Worm (Caenorhabditis elegans) whole organism, L1 larva: Measurements from ENCODE around the gene Y45G5AM.6.

ENCODE experiments used
- C16A3.4 ChIP-seq: fragments of 150-350 bp; optimal IDR thresholded peaks from 2 replicates; lab custom pipeline; 2014; ENCODE audit warnings: missing biosample characterization, missing genetic modification characterization
- aha-1 ChIP-seq: fragments of 150-350 bp; optimal IDR thresholded peaks from 2 replicates; lab custom pipeline; 2014; ENCODE audit warnings: missing biosample characterization, missing genetic modification characterization
- blmp-1 ChIP-seq: fragments of 150-350 bp; optimal IDR thresholded peaks from 2 replicates; lab custom pipeline; 2014; ENCODE audit warnings: missing biosample characterization, missing genetic modification characterization
- ceh-63 ChIP-seq: fragments of 200-800 bp; sonication (Bioruptor generic); optimal IDR thresholded peaks from 2 replicates; lab custom pipeline; 2018; ENCODE audit warnings: mild to moderate bottlenecking, missing genetic modification characterization, missing compliant biosample characterization
- ceh-8 ChIP-seq: fragments of 200-800 bp; sonication (Bioruptor generic); optimal IDR thresholded peaks from 2 replicates; lab custom pipeline; 2018; ENCODE audit warnings: mild to moderate bottlenecking, missing genetic modification characterization, moderate library complexity, missing compliant biosample characterization
- ceh-90 ChIP-seq: sonication (generic microtip); optimal IDR thresholded peaks from 2 replicates; lab custom pipeline; 2016; ENCODE audit warnings: missing genetic modification characterization, missing compliant biosample characterization
- ces-1 ChIP-seq: fragments of 150-350 bp; optimal IDR thresholded peaks from 2 replicates; lab custom pipeline; 2014; ENCODE audit warnings: missing biosample characterization, missing genetic modification reagents, missing genetic modification characterization
- dsc-1 ChIP-seq: sonication (generic microtip); optimal IDR thresholded peaks from 2 replicates; lab custom pipeline; 2016; ENCODE audit warnings: mild to moderate bottlenecking, missing genetic modification characterization, missing compliant biosample characterization
- efl-1 ChIP-seq, 4 experiments: fragments of 150-350 bp; optimal IDR thresholded peaks in 3 of 4; peaks in 1 of 4; 1 replicate in 1 of 4; 2 replicates in 3 of 4; lab custom pipeline; 2014; ENCODE audit warnings: missing biosample characterization in 2 of 4, missing genetic modification characterization in 2 of 4, missing genetic modification reagents in 2 of 4
- egl-13 ChIP-seq: sonication (generic microtip); optimal IDR thresholded peaks from 2 replicates; lab custom pipeline; 2016; ENCODE audit warnings: missing genotype, missing genetic modification reagents, missing genetic modification characterization, missing compliant biosample characterization
- egl-27 ChIP-seq, 2 experiments: fragments of 150-350 bp in 1 of 2; sonication (generic microtip); optimal IDR thresholded peaks; 3 replicates each; lab custom pipeline; 2017 to 2018; ENCODE audit warnings: missing biosample characterization in 2 of 2, missing genetic modification characterization in 2 of 2, missing genetic modification reagents in 2 of 2
- elt-2 ChIP-seq: sonication (generic microtip); optimal IDR thresholded peaks from 2 replicates; lab custom pipeline; 2016; ENCODE audit warnings: missing genetic modification characterization, mild to moderate bottlenecking, inconsistent platforms, missing compliant biosample characterization, missing genetic modification reagents
- elt-3 ChIP-seq, 6 experiments: fragments of 150-350 bp in 1 of 6; sonication (generic microtip); optimal IDR thresholded peaks; 2 replicates each; lab custom pipeline; 2017 to 2018; ENCODE audit warnings: missing biosample characterization in 6 of 6, missing genetic modification characterization in 6 of 6, inconsistent platforms in 1 of 6
- ets-5 ChIP-seq: fragments of 200-800 bp; sonication (Bioruptor generic); IDR thresholded peaks from 2 replicates; pipeline ENCODE4 v1.3.6; 2022; ENCODE audit warnings: missing genetic modification characterization, missing compliant biosample characterization
- fkh-8 ChIP-seq: sonication (generic microtip); optimal IDR thresholded peaks from 2 replicates; lab custom pipeline; 2016; ENCODE audit warnings: mild to moderate bottlenecking, missing genetic modification characterization, missing compliant biosample characterization
- grh-1 ChIP-seq: fragments of 200-800 bp; sonication (Bioruptor generic); IDR thresholded peaks from 2 replicates; pipeline ENCODE4 v1.3.6; 2022; ENCODE audit warnings: missing genetic modification reagents, missing genetic modification characterization, missing compliant biosample characterization
- hlh-4 ChIP-seq: sonication (generic microtip); optimal IDR thresholded peaks from 2 replicates; lab custom pipeline; 2016; ENCODE audit warnings: mild to moderate bottlenecking, missing genetic modification characterization, missing compliant biosample characterization
- irx-1 ChIP-seq: sonication (generic microtip); optimal IDR thresholded peaks from 2 replicates; lab custom pipeline; 2016; ENCODE audit warnings: missing genetic modification characterization, missing compliant biosample characterization
- jun-1 ChIP-seq: fragments of 150-350 bp; optimal IDR thresholded peaks from 2 replicates; lab custom pipeline; 2014; ENCODE audit warnings: missing biosample characterization, missing genetic modification reagents, missing genetic modification characterization
- lin-15B ChIP-seq: fragments of 150-350 bp; sonication (generic microtip); optimal IDR thresholded peaks from 3 replicates; lab custom pipeline; 2014; ENCODE audit warnings: missing biosample characterization, missing genetic modification characterization
- lin-39 ChIP-seq: fragments of 150-350 bp; optimal IDR thresholded peaks from 2 replicates; lab custom pipeline; 2014; ENCODE audit warnings: missing biosample characterization, missing genetic modification reagents, missing genetic modification characterization
- lir-3 ChIP-seq: sonication (generic microtip); optimal IDR thresholded peaks from 2 replicates; lab custom pipeline; 2016; ENCODE audit warnings: mild to moderate bottlenecking, missing genetic modification characterization, moderate library complexity, missing compliant biosample characterization; ENCODE audit not compliant: poor library complexity
- lsy-2 ChIP-seq, 2 experiments: fragments of 150-350 bp; optimal IDR thresholded peaks; 2 replicates each; lab custom pipeline; 2014; ENCODE audit warnings: missing biosample characterization in 2 of 2, missing genetic modification characterization in 2 of 2
- mab-9 ChIP-seq: fragments of 200-800 bp; sonication (Bioruptor generic); IDR thresholded peaks from 2 replicates; pipeline ENCODE4 v1.3.6; 2022; ENCODE audit warnings: missing genetic modification reagents, missing genetic modification characterization, missing compliant biosample characterization
- mef-2 ChIP-seq: fragments of 150-350 bp; optimal IDR thresholded peaks from 2 replicates; lab custom pipeline; 2014; ENCODE audit warnings: missing biosample characterization, missing genetic modification characterization
- nhr-11 ChIP-seq: fragments of 150-350 bp; optimal IDR thresholded peaks from 2 replicates; lab custom pipeline; 2014; ENCODE audit warnings: missing biosample characterization, missing genetic modification characterization
- nhr-19 ChIP-seq: fragments of 200-800 bp; sonication (Bioruptor generic); conservative IDR thresholded peaks from 2 replicates; pipeline ENCODE4 v1.3.6; 2022; ENCODE audit warnings: missing genetic modification characterization, missing compliant biosample characterization
- nhr-20 ChIP-seq: sonication (generic microtip); optimal IDR thresholded peaks from 2 replicates; lab custom pipeline; 2016; ENCODE audit warnings: mild to moderate bottlenecking, missing genetic modification characterization, missing compliant biosample characterization
- nhr-237 ChIP-seq: fragments of 150-350 bp; optimal IDR thresholded peaks from 2 replicates; lab custom pipeline; 2014; ENCODE audit warnings: missing biosample characterization, missing genetic modification characterization
- nhr-47 ChIP-seq: sonication (generic microtip); optimal IDR thresholded peaks from 2 replicates; lab custom pipeline; 2016; ENCODE audit warnings: mild to moderate bottlenecking, missing genetic modification characterization, moderate library complexity, missing compliant biosample characterization
- nhr-71 ChIP-seq: sonication (generic microtip); optimal IDR thresholded peaks from 2 replicates; lab custom pipeline; 2016; ENCODE audit warnings: mild to moderate bottlenecking, missing genetic modification characterization, moderate library complexity, missing compliant biosample characterization
- nhr-76 ChIP-seq: sonication (generic microtip); optimal IDR thresholded peaks from 2 replicates; lab custom pipeline; 2017; ENCODE audit warnings: missing biosample characterization, missing genetic modification characterization
- nhr-77 ChIP-seq: fragments of 150-350 bp; optimal IDR thresholded peaks from 2 replicates; lab custom pipeline; 2014; ENCODE audit warnings: missing biosample characterization, missing genetic modification characterization
- nhr-84 ChIP-seq: sonication (generic microtip); optimal IDR thresholded peaks from 2 replicates; lab custom pipeline; 2017; ENCODE audit warnings: missing biosample characterization, missing genetic modification characterization
- nhr-85 ChIP-seq: sonication (generic microtip); peaks from one replicate; lab custom pipeline; 2016; ENCODE audit warnings: missing genetic modification characterization, inconsistent platforms, missing compliant biosample characterization
- nhr-90 ChIP-seq: sonication (generic microtip); optimal IDR thresholded peaks from 2 replicates; lab custom pipeline; 2016; ENCODE audit warnings: mild to moderate bottlenecking, missing genetic modification characterization, missing compliant biosample characterization; ENCODE audit not compliant: poor library complexity
- rnt-1 ChIP-seq: sonication (generic microtip); optimal IDR thresholded peaks from 2 replicates; lab custom pipeline; 2016; ENCODE audit warnings: mild to moderate bottlenecking, missing genetic modification characterization, moderate library complexity, missing compliant biosample characterization
- skn-1 ChIP-seq: fragments of 150-350 bp; optimal IDR thresholded peaks from 2 replicates; lab custom pipeline; 2014; ENCODE audit warnings: missing biosample characterization, missing genetic modification characterization
- snu-23 ChIP-seq: sonication (generic microtip); optimal IDR thresholded peaks from 2 replicates; lab custom pipeline; 2016; ENCODE audit warnings: missing genetic modification characterization, missing compliant biosample characterization
- sox-4 ChIP-seq: sonication (generic microtip); optimal IDR thresholded peaks from 2 replicates; lab custom pipeline; 2016; ENCODE audit warnings: missing genetic modification characterization, missing compliant biosample characterization
- sptf-1 ChIP-seq: fragments of 150-350 bp; optimal IDR thresholded peaks from 2 replicates; lab custom pipeline; 2014; ENCODE audit warnings: missing biosample characterization, missing genetic modification characterization
- sup-37 ChIP-seq: fragments of 200-800 bp; sonication (Bioruptor generic); optimal IDR thresholded peaks from 2 replicates; lab custom pipeline; 2018; ENCODE audit warnings: mild to moderate bottlenecking, missing genetic modification characterization, missing compliant biosample characterization
- unc-130 ChIP-seq: fragments of 150-350 bp; optimal IDR thresholded peaks from 2 replicates; lab custom pipeline; 2017; ENCODE audit warnings: missing biosample characterization, missing genetic modification characterization, inconsistent platforms
- unc-62 ChIP-seq: fragments of 150-350 bp; optimal IDR thresholded peaks from 2 replicates; lab custom pipeline; 2014; ENCODE audit warnings: missing biosample characterization, missing genetic modification reagents, missing genetic modification characterization
- unc-86 ChIP-seq: sonication (generic microtip); optimal IDR thresholded peaks from 2 replicates; lab custom pipeline; 2016; ENCODE audit warnings: missing genetic modification characterization, missing compliant biosample characterization
- unc-98 ChIP-seq: fragments of 200-800 bp; sonication (Bioruptor generic); IDR thresholded peaks from 2 replicates; pipeline ENCODE4 v1.3.6; 2022; ENCODE audit warnings: missing genetic modification characterization, missing compliant biosample characterization
- vab-15 ChIP-seq: sonication (generic microtip); optimal IDR thresholded peaks from 2 replicates; lab custom pipeline; 2017; ENCODE audit warnings: missing genotype, mild to moderate bottlenecking, missing genetic modification characterization, missing compliant biosample characterization
- xbp-1 ChIP-seq: sonication (generic microtip); optimal IDR thresholded peaks from 2 replicates; lab custom pipeline; 2016; ENCODE audit warnings: missing genetic modification characterization, missing compliant biosample characterization
- zip-4 ChIP-seq: fragments of 200-800 bp; sonication (Bioruptor generic); optimal IDR thresholded peaks from 2 replicates; lab custom pipeline; 2018; ENCODE audit warnings: mild to moderate bottlenecking, missing genetic modification characterization, moderate library complexity, missing compliant biosample characterization
- ztf-4 ChIP-seq: fragments of 150-350 bp; optimal IDR thresholded peaks from 2 replicates; lab custom pipeline; 2014; ENCODE audit warnings: missing biosample characterization, missing genetic modification characterization

The Y45G5AM.6 gene

ce11 chrV:4144205-4144604, 7.9 kb downstream of the Y45G5AM.6 start, which contains the start of gene Y45G5AL.1:
Y45G5AL.1 (plus strand) TSS chrV:4144505.
- TF ChIP-seq unc-62 (GFP tag; lab: Kevin White, UChicago) (no peak), fkh-8 (tag; lab: Kevin White, UChicago) (no peak), nhr-85 (no peak), sptf-1 (tag; lab: Kevin White, UChicago) (no peak)

ce11 chrV:4143034-4143433, 9.1 kb downstream of the Y45G5AM.6 start:
- TF ChIP-seq efl-1 (optimal IDR thresholded peaks at IDR 0.05; lab: Kevin White, UChicago) (peak; percentile 84 to 85), efl-1 (GFP tag; optimal IDR thresholded peaks at IDR 0.05 in 1 of 2; lab: Kevin White, UChicago) (peak; percentile 77 to 97), grh-1 (GFP tag; lab: Robert Waterston, UW) (peak; percentile 68), blmp-1 (tag; lab: Kevin White, UChicago) (peak; percentile 70), zip-4 (GFP tag; lab: Kevin White, UChicago) (peak; percentile 5), rnt-1 (peak; percentile 89), ceh-8 (GFP tag; lab: Kevin White, UChicago) (peak; percentile 86), unc-98 (no peak), ets-5 (GFP tag; lab: Robert Waterston, UW) (no peak), mef-2 (tag; lab: Kevin White, UChicago) (peak; percentile 61), hlh-4 (no peak), dsc-1 (tag; lab: Kevin White, UChicago) (peak; percentile 95), nhr-85 (peak; percentile 91), unc-86 (tag; lab: Kevin White, UChicago) (peak; percentile 86), nhr-20 (tag; lab: Kevin White, UChicago) (peak; percentile 96), egl-13 (tag; lab: Kevin White, UChicago) (peak; percentile 61), nhr-76 (no peak), unc-130 (peak; percentile 70), elt-2 (tag; lab: Kevin White, UChicago) (peak; percentile 69), lin-15B (peak; percentile 23), vab-15 (tag; lab: Kevin White, UChicago) (peak; percentile 71), nhr-77 (tag; lab: Kevin White, UChicago) (peak; percentile 44), nhr-11 (tag; lab: Kevin White, UChicago) (peak; percentile 20), lsy-2 (tag; optimal IDR thresholded peaks at IDR 0.05; lab: Kevin White, UChicago) (peak; percentile 85 to 91), irx-1 (tag; lab: Kevin White, UChicago) (peak; percentile 86), ces-1 (GFP tag; lab: Kevin White, UChicago) (no peak), skn-1 (peak; percentile 89), fkh-8 (tag; lab: Kevin White, UChicago) (peak; percentile 86), ztf-4 (tag; lab: Kevin White, UChicago) (peak; percentile 67), nhr-237 (tag; lab: Kevin White, UChicago) (peak; percentile 28), nhr-19 (GFP tag; lab: Robert Waterston, UW) (peak; percentile 90), C16A3.4 (tag; lab: Kevin White, UChicago) (peak; percentile 32), sox-4 (tag; lab: Kevin White, UChicago) (peak; percentile 14), mab-9 (GFP tag; lab: Robert Waterston, UW) (peak; percentile 71), ceh-63 (no peak), nhr-71 (tag; lab: Kevin White, UChicago) (peak; percentile 96), nhr-90 (tag; lab: Kevin White, UChicago) (peak; percentile 90), xbp-1 (tag; lab: Kevin White, UChicago) (peak; percentile 89), elt-3 (tag; optimal IDR thresholded peaks at IDR 0.05; lab: Kevin White, UChicago) (peak in 2 of 6 experiments; percentile 74 to 94), egl-27 (tag; optimal IDR thresholded peaks at IDR 0.05; lab: Kevin White, UChicago) (no peak), snu-23 (GFP tag; lab: Kevin White, UChicago) (peak; percentile 93), nhr-47 (tag; lab: Kevin White, UChicago) (peak; percentile 92), lin-39 (tag; lab: Kevin White, UChicago) (peak; percentile 72), sptf-1 (tag; lab: Kevin White, UChicago) (no peak), aha-1 (peak; percentile 70), jun-1 (tag; lab: Kevin White, UChicago) (peak; percentile 26), nhr-84 (tag; lab: Kevin White, UChicago) (no peak), lir-3 (tag; lab: Kevin White, UChicago) (no peak), sup-37 (GFP tag; lab: Kevin White, UChicago) (peak; percentile 76), ceh-90 (no peak)
